Fruit fly (Drosophila melanogaster) whole organism, embryonic: Measurements from ENCODE around the gene Synd.

Source experiments
- Abd-B ChIP-seq: fragments of 200-800 bp; sonication (Bioruptor generic); optimal IDR thresholded peaks from 2 replicates; lab custom pipeline; 2018; ENCODE audit warnings: missing biosample characterization, mild to moderate bottlenecking, missing genetic modification characterization, moderate library complexity
- Bgb ChIP-seq: fragments of 200-800 bp; sonication (Bioruptor generic); IDR thresholded peaks from 2 replicates; pipeline ENCODE4 v1.3.6; 2022; ENCODE audit warnings: missing biosample characterization, missing genetic modification characterization; ENCODE audit not compliant: partially characterized antibody
- CG10209 ChIP-seq: fragments of 200-800 bp; sonication (Bioruptor generic); optimal IDR thresholded peaks from 3 replicates; lab custom pipeline; 2017; ENCODE audit warnings: missing biosample characterization, mild to moderate bottlenecking, missing genetic modification characterization, missing genetic modification reagents
- CG10321 ChIP-seq: fragments of 200-800 bp; sonication (Bioruptor generic); IDR thresholded peaks from 2 replicates; pipeline ENCODE4 v1.3.6; 2022; ENCODE audit warnings: missing biosample characterization, missing genetic modification characterization
- CG10979 ChIP-seq: fragments of 200-800 bp; sonication (Bioruptor generic); optimal IDR thresholded peaks from 2 replicates; lab custom pipeline; 2018; ENCODE audit warnings: missing biosample characterization, mild to moderate bottlenecking, missing genetic modification characterization, moderate library complexity
- CG11696 ChIP-seq: fragments of 200-800 bp; sonication (Bioruptor generic); IDR thresholded peaks from 2 replicates; pipeline ENCODE4 v1.3.6; 2022; ENCODE audit warnings: missing biosample characterization, missing genetic modification characterization
- CG14014 ChIP-seq: fragments of 200-800 bp; sonication (Bioruptor generic); IDR thresholded peaks from 2 replicates; pipeline ENCODE4 v1.3.6; 2022; ENCODE audit warnings: missing biosample characterization, missing genetic modification characterization
- CG14860 ChIP-seq: fragments of 200-800 bp; sonication (Bioruptor generic); IDR thresholded peaks from 3 replicates; pipeline ENCODE4 v1.3.6; 2022; ENCODE audit warnings: missing biosample characterization, missing genetic modification characterization; ENCODE audit not compliant: partially characterized antibody
- CG1602 ChIP-seq: fragments of 200-800 bp; sonication (Bioruptor generic); optimal IDR thresholded peaks from 3 replicates; lab custom pipeline; 2016; ENCODE audit warnings: missing biosample characterization, missing genetic modification characterization
- CG1603 ChIP-seq: fragments of 200-800 bp; sonication (Bioruptor generic); optimal IDR thresholded peaks from 2 replicates; lab custom pipeline; 2019; ENCODE audit warnings: missing biosample characterization, mild to moderate bottlenecking, missing genetic modification characterization, moderate library complexity
- CG16813 ChIP-seq: fragments of 200-800 bp; sonication (Bioruptor generic); IDR thresholded peaks from 3 replicates; pipeline ENCODE4 v1.3.6; 2022; ENCODE audit warnings: missing biosample characterization, missing genetic modification characterization; ENCODE audit not compliant: partially characterized antibody
- CG17612 ChIP-seq: fragments of 200-800 bp; sonication (Bioruptor generic); IDR thresholded peaks from 2 replicates; pipeline ENCODE4 v1.3.6; 2022; ENCODE audit warnings: missing biosample characterization, missing genetic modification characterization
- CG31224 ChIP-seq: fragments of 200-800 bp; sonication (Bioruptor generic); IDR thresholded peaks from 2 replicates; pipeline ENCODE4 v1.3.6; 2022; ENCODE audit warnings: missing biosample characterization, missing genetic modification characterization
- CG31441 ChIP-seq: fragments of 200-800 bp; sonication (Bioruptor generic); IDR thresholded peaks from 2 replicates; pipeline ENCODE4 v1.3.6; 2022; ENCODE audit warnings: missing biosample characterization, missing genetic modification characterization
- CG3163 ChIP-seq: fragments of 200-800 bp; sonication (Bioruptor generic); optimal IDR thresholded peaks from 3 replicates; lab custom pipeline; 2016; ENCODE audit warnings: missing biosample characterization, missing genetic modification characterization
- CG3407 ChIP-seq: fragments of 200-800 bp; sonication (Bioruptor generic); optimal IDR thresholded peaks from 2 replicates; lab custom pipeline; 2018; ENCODE audit warnings: missing biosample characterization, mild to moderate bottlenecking, missing genetic modification characterization
- CG4854 ChIP-seq: fragments of 200-800 bp; sonication (Bioruptor generic); optimal IDR thresholded peaks from 2 replicates; lab custom pipeline; 2016; ENCODE audit warnings: missing biosample characterization, missing genetic modification characterization, inconsistent platforms
- CG6683 ChIP-seq: fragments of 200-800 bp; sonication (Bioruptor generic); optimal IDR thresholded peaks from 2 replicates; lab custom pipeline; 2017; ENCODE audit warnings: missing biosample characterization, mild to moderate bottlenecking, missing genetic modification characterization, missing genetic modification reagents
- CG7839 ChIP-seq: fragments of 200-800 bp; sonication (Bioruptor generic); optimal IDR thresholded peaks from 3 replicates; lab custom pipeline; 2018; ENCODE audit warnings: missing biosample characterization, mild to moderate bottlenecking, missing genetic modification characterization, moderate library complexity
- CG7928 ChIP-seq: fragments of 200-800 bp; sonication (Bioruptor generic); optimal IDR thresholded peaks from 2 replicates; lab custom pipeline; 2017; ENCODE audit warnings: missing biosample characterization, mild to moderate bottlenecking, missing genetic modification characterization
- CG8924 ChIP-seq: fragments of 200-800 bp; optimal IDR thresholded peaks from 3 replicates; lab custom pipeline; 2019; ENCODE audit warnings: missing biosample characterization, mild to moderate bottlenecking, missing genetic modification characterization, moderate library complexity
- CG9609 ChIP-seq: fragments of 200-800 bp; sonication (Bioruptor generic); optimal IDR thresholded peaks from 3 replicates; lab custom pipeline; 2016; ENCODE audit warnings: missing biosample characterization, missing genetic modification characterization
- Dbx ChIP-seq: fragments of 200-800 bp; sonication (Bioruptor generic); IDR thresholded peaks from 3 replicates; pipeline ENCODE4 v1.3.6; 2022; ENCODE audit warnings: missing biosample characterization, missing genetic modification characterization
- Dref ChIP-seq: fragments of 200-800 bp; sonication (Bioruptor generic); IDR thresholded peaks from 2 replicates; pipeline ENCODE4 v1.3.6; 2022; ENCODE audit warnings: missing biosample characterization, missing genetic modification characterization
- Gug ChIP-seq: fragments of 200-800 bp; sonication (Bioruptor generic); IDR thresholded peaks from 4 replicates; pipeline ENCODE4 v1.3.6; 2022; ENCODE audit warnings: missing biosample characterization, missing genetic modification characterization
- Mrtf ChIP-seq: fragments of 200-800 bp; sonication (Bioruptor generic); IDR thresholded peaks from 3 replicates; pipeline ENCODE4 v1.3.6; 2022; ENCODE audit warnings: missing biosample characterization, missing genetic modification characterization
- PHDP ChIP-seq: fragments of 200-800 bp; sonication (Bioruptor generic); optimal IDR thresholded peaks from 3 replicates; lab custom pipeline; 2018; ENCODE audit warnings: missing biosample characterization, mild to moderate bottlenecking, missing genetic modification characterization, moderate library complexity
- Sox100B ChIP-seq: fragments of 200-800 bp; sonication (Bioruptor generic); optimal IDR thresholded peaks from 3 replicates; lab custom pipeline; 2018; ENCODE audit warnings: missing biosample characterization, mild to moderate bottlenecking, missing genetic modification characterization
- bbx ChIP-seq: fragments of 200-800 bp; sonication (Bioruptor generic); IDR thresholded peaks from 2 replicates; pipeline ENCODE4 v1.3.6; 2022; ENCODE audit warnings: missing biosample characterization, missing genetic modification characterization; ENCODE audit not compliant: partially characterized antibody
- cad ChIP-seq: fragments of >200 bp; optimal IDR thresholded peaks from 2 replicates; lab custom pipeline; 2017; ENCODE audit warnings: missing biosample characterization, missing genetic modification characterization
- crol ChIP-seq: fragments of 200-800 bp; sonication (Bioruptor generic); IDR thresholded peaks from 2 replicates; pipeline ENCODE4 v1.3.6; 2022; ENCODE audit warnings: missing biosample characterization, missing genetic modification characterization
- crp ChIP-seq, 2 experiments: fragments of 200-800 bp; sonication (Bioruptor generic); optimal IDR thresholded peaks; 2 replicates in 1 of 2; 3 replicates in 1 of 2; lab custom pipeline; 2017; ENCODE audit warnings: missing biosample characterization in 2 of 2, missing genetic modification characterization in 2 of 2, mild to moderate bottlenecking in 1 of 2, moderate library complexity in 1 of 2
- da ChIP-seq: fragments of 200-800 bp; sonication (Bioruptor generic); optimal IDR thresholded peaks from 2 replicates; lab custom pipeline; 2016; ENCODE audit warnings: missing biosample characterization, missing genetic modification characterization
- dmrt11E ChIP-seq: fragments of 200-800 bp; sonication (Bioruptor generic); optimal IDR thresholded peaks from 3 replicates; lab custom pipeline; 2018; ENCODE audit warnings: missing biosample characterization, mild to moderate bottlenecking, missing genetic modification characterization, moderate library complexity
- dpn ChIP-seq, 2 experiments: fragments of 200-800 bp; sonication (Bioruptor generic); optimal IDR thresholded peaks; 3 replicates each; lab custom pipeline; 2016; ENCODE audit warnings: missing biosample characterization in 2 of 2, missing genetic modification characterization in 2 of 2
- eve ChIP-seq, 2 experiments: fragments of >200 bp; optimal IDR thresholded peaks; 2 replicates each; lab custom pipeline; 2017; ENCODE audit warnings: missing biosample characterization in 2 of 2, missing genetic modification characterization in 2 of 2
- ewg ChIP-seq: fragments of 200-800 bp; sonication (Bioruptor generic); optimal IDR thresholded peaks from 3 replicates; lab custom pipeline; 2017; ENCODE audit warnings: mild to moderate bottlenecking, missing biosample characterization, missing genetic modification reagents, missing genetic modification characterization
- fu2 ChIP-seq: fragments of 200-800 bp; sonication (Bioruptor generic); optimal IDR thresholded peaks from 2 replicates; lab custom pipeline; 2016; ENCODE audit warnings: missing biosample characterization, missing genetic modification characterization
- gcm2 ChIP-seq: fragments of 200-800 bp; sonication (Bioruptor generic); optimal IDR thresholded peaks from 2 replicates; lab custom pipeline; 2016; ENCODE audit warnings: missing biosample characterization, missing genetic modification characterization
- ham ChIP-seq: fragments of 200-800 bp; sonication (Bioruptor generic); IDR thresholded peaks from 2 replicates; pipeline ENCODE4 v1.3.6; 2022; ENCODE audit warnings: missing biosample characterization, missing genetic modification characterization
- ind ChIP-seq: fragments of 200-800 bp; sonication (Bioruptor generic); optimal IDR thresholded peaks from 3 replicates; lab custom pipeline; 2016; ENCODE audit warnings: missing biosample characterization, missing genetic modification characterization
- knrl ChIP-seq: fragments of 200-800 bp; sonication (Bioruptor generic); IDR thresholded peaks from 3 replicates; pipeline ENCODE4 v1.3.6; 2022; ENCODE audit warnings: missing biosample characterization, missing genetic modification characterization; ENCODE audit not compliant: partially characterized antibody
- lab ChIP-seq: fragments of 200-800 bp; sonication (Bioruptor generic); optimal IDR thresholded peaks from 3 replicates; lab custom pipeline; 2017; ENCODE audit warnings: missing biosample characterization, missing genetic modification characterization, mild to moderate bottlenecking, moderate library complexity, missing genetic modification reagents
- pan ChIP-seq, 4 experiments: fragments of >200 bp in 3 of 4; fragments of 200-800 bp in 1 of 4; sonication (Bioruptor generic) in 1 of 4; optimal IDR thresholded peaks in 3 of 4; IDR thresholded peaks in 1 of 4; 2 replicates each; pipeline versions ENCODE4 v1.3.6 to Lab custom; 2017 to 2022; ENCODE audit warnings: missing biosample characterization in 2 of 4, missing genetic modification characterization in 2 of 4, mixed read lengths in 1 of 4
- schlank ChIP-seq: fragments of 200-800 bp; sonication (Bioruptor generic); optimal IDR thresholded peaks from 2 replicates; lab custom pipeline; 2018; ENCODE audit warnings: missing biosample characterization, mild to moderate bottlenecking, missing genetic modification characterization
- scrt ChIP-seq: fragments of 200-800 bp; sonication (Bioruptor generic); optimal IDR thresholded peaks from 2 replicates; lab custom pipeline; 2018; ENCODE audit warnings: missing biosample characterization, mild to moderate bottlenecking, missing genetic modification characterization, moderate library complexity
- sens ChIP-seq: fragments of 200-800 bp; sonication (Bioruptor generic); peaks from one replicate; lab custom pipeline; 2016; ENCODE audit warnings: missing biosample characterization, missing genetic modification characterization
- trem ChIP-seq: fragments of 200-800 bp; optimal IDR thresholded peaks from 3 replicates; lab custom pipeline; 2019; ENCODE audit warnings: missing biosample characterization, mild to moderate bottlenecking, missing genetic modification characterization, moderate library complexity

Synd gene

DNA sequence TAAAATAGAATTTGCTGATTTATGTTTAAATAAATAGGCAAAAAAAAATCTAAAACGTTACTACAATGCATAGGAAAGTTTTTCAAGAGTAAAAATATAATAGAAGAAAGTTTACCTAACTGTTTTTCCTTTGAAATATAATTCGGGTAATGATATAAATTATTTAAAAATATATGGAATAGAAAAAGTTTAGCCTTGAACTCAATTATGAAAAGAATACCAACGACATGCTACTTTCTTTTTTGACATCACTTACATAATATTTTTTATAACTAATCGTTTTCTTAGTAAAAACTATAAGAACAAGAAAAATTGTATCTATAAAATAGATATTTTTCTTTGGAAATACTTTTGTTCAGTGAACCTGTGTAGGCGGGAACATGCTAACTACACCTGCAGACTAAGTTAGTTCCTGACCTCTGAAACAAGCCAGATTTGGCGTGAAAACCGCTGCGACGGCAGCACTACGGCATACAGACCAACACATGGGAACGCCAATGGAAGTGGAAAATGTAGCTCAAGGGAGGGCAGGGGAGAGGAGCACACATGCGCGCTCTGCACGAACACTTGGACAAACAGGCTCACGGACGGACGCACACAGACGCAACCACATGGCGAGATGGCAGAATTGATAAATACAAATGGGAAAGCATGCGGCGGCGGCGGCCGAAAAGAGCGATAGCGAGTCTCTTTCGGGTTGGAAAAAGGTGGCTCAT, 3.0 kb upstream of the Synd start (continued):
- TF ChIP-seq knrl (GFP tag; lab: Robert Waterston, UW) (no peak), dmrt11E (tag; lab: Kevin White, UChicago) (peak; percentile 36), CG14860 (GFP tag; lab: Robert Waterston, UW) (no peak), trem (tag; lab: Kevin White, UChicago) (peak; percentile 21), CG31441 (peak; percentile 28; the same call in 1 of the 2 replicates), pan (optimal IDR thresholded peaks at IDR 0.05; lab: Kevin White, UChicago) (no peak), pan (GFP tag; optimal IDR thresholded peaks at IDR 0.05 in 1 of 2, IDR thresholded peaks at IDR 0.05 in 1 of 2) (peak in 1 of 2 experiments; percentile 73), CG4854 (GFP tag; lab: Kevin White, UChicago) (no peak), Sox100B (GFP tag; lab: Kevin White, UChicago) (peak; percentile 52), CG14014 (GFP tag; lab: Robert Waterston, UW) (0 out of 2 replicates have a peak, but pooled peaks have one; percentile 12), PHDP (no peak), ham (GFP tag; lab: Robert Waterston, UW) (no peak), CG1602 (GFP tag; lab: Kevin White, UChicago) (peak; percentile 29), lab (peak; percentile 43), schlank (tag; lab: Kevin White, UChicago) (no peak), Dref (GFP tag; lab: Robert Waterston, UW) (no peak), CG31224 (GFP tag; lab: Robert Waterston, UW) (peak; percentile 36), Bgb (peak; percentile 59; the same call in 1 of the 2 replicates), fu2 (GFP tag; lab: Kevin White, UChicago) (no peak), CG3407 (peak; percentile 13), CG6683 (GFP tag; lab: Kevin White, UChicago) (no peak), CG3163 (GFP tag; lab: Kevin White, UChicago) (no peak), CG9609 (GFP tag; lab: Kevin White, UChicago) (no peak), CG7928 (GFP tag; lab: Kevin White, UChicago) (no peak), ewg (GFP tag; lab: Kevin White, UChicago) (peak; percentile 54), CG16813 (GFP tag; lab: Robert Waterston, UW) (no peak; the same call in 2 of the 3 replicates), crol (peak; percentile 99), CG7839 (tag; lab: Kevin White, UChicago) (peak; percentile 58), CG10321 (peak; percentile 39; the same call in 1 of the 2 replicates), Gug (GFP tag; lab: Robert Waterston, UW) (peak; percentile 14; the same call in 1 of the 4 replicates), Dbx (GFP tag; lab: Robert Waterston, UW) (peak; percentile 13; the same call in 2 of the 3 replicates), ind (GFP tag; lab: Kevin White, UChicago) (no peak), dpn (GFP tag; optimal IDR thresholded peaks at IDR 0.05; lab: Kevin White, UChicago) (no peak), scrt (GFP tag; lab: Kevin White, UChicago) (peak; percentile 3), CG17612 (GFP tag; lab: Robert Waterston, UW) (no peak), Mrtf (GFP tag; lab: Robert Waterston, UW) (no peak), eve (GFP tag; optimal IDR thresholded peaks at IDR 0.05; lab: Kevin White, UChicago) (no peak), CG11696 (GFP tag; lab: Robert Waterston, UW) (no peak), Abd-B (GFP tag; lab: Kevin White, UChicago) (no peak), CG10209 (GFP tag; lab: Kevin White, UChicago) (peak; percentile 44), bbx (GFP tag; lab: Robert Waterston, UW) (peak; percentile 50; the same call in 1 of the 2 replicates), sens (GFP tag; lab: Kevin White, UChicago) (peak; percentile 65), gcm2 (GFP tag; lab: Kevin White, UChicago) (no peak), da (GFP tag; lab: Kevin White, UChicago) (peak; percentile 48), crp (GFP tag; optimal IDR thresholded peaks at IDR 0.05; lab: Kevin White, UChicago) (peak in 1 of 2 experiments; percentile 21), CG8924 (tag; lab: Kevin White, UChicago) (no peak), cad (GFP tag; lab: Kevin White, UChicago) (no peak), CG10979 (tag; lab: Kevin White, UChicago) (no peak), CG1603 (tag; lab: Kevin White, UChicago) (peak; percentile 13)
